Worm (Caenorhabditis elegans) whole organism, mixed stage, embryonic: ENCODE measurements around the gene rgs-2.

Experiments used
- ceh-39 ChIP-seq: fragments of 150-350 bp; optimal IDR thresholded peaks from 2 replicates; lab custom pipeline; 2014; ENCODE audit warnings: missing biosample characterization, missing genetic modification characterization
- drap-1 ChIP-seq: fragments of 200-800 bp; sonication (Bioruptor generic); optimal IDR thresholded peaks from 3 replicates; lab custom pipeline; 2018; ENCODE audit warnings: mild to moderate bottlenecking, missing genetic modification characterization, missing compliant biosample characterization
- elt-1 ChIP-seq: sonication (generic microtip); optimal IDR thresholded peaks from 2 replicates; lab custom pipeline; 2017; ENCODE audit warnings: missing genetic modification characterization, mild to moderate bottlenecking, missing compliant biosample characterization, antibody characterized with exemption, moderate library complexity, borderline replicate concordance; ENCODE audit not compliant: insufficient read depth
- elt-3 ChIP-seq: fragments of 150-350 bp; optimal IDR thresholded peaks from 2 replicates; lab custom pipeline; 2014; ENCODE audit warnings: missing biosample characterization, missing genetic modification characterization
- lin-13 ChIP-seq: fragments of 150-350 bp; optimal IDR thresholded peaks from 2 replicates; lab custom pipeline; 2014; ENCODE audit warnings: missing biosample characterization, missing genetic modification characterization
- lsy-2 ChIP-seq: fragments of 150-350 bp; optimal IDR thresholded peaks from 2 replicates; lab custom pipeline; 2014; ENCODE audit warnings: missing biosample characterization, missing genetic modification characterization
- mab-5 ChIP-seq: fragments of 150-350 bp; optimal IDR thresholded peaks from 2 replicates; lab custom pipeline; 2014; ENCODE audit warnings: missing biosample characterization, missing genetic modification characterization
- mep-1 ChIP-seq: fragments of 150-350 bp; optimal IDR thresholded peaks from 2 replicates; lab custom pipeline; 2017; ENCODE audit warnings: missing biosample characterization, missing genetic modification reagents, missing genetic modification characterization, inconsistent platforms
- mls-2 ChIP-seq: sonication (generic microtip); optimal IDR thresholded peaks from 2 replicates; lab custom pipeline; 2016; ENCODE audit warnings: mild to moderate bottlenecking, missing genetic modification characterization, moderate library complexity, missing compliant biosample characterization
- nhr-12 ChIP-seq: fragments of 150-350 bp; optimal IDR thresholded peaks from 2 replicates; lab custom pipeline; 2014; ENCODE audit warnings: missing biosample characterization, missing genetic modification characterization
- nhr-237 ChIP-seq: fragments of 150-350 bp; optimal IDR thresholded peaks from 2 replicates; lab custom pipeline; 2014; ENCODE audit warnings: missing biosample characterization, missing genetic modification characterization
- nhr-76 ChIP-seq: sonication (generic microtip); optimal IDR thresholded peaks from 2 replicates; lab custom pipeline; 2017; ENCODE audit warnings: missing biosample characterization, missing genetic modification characterization
- tbx-8 ChIP-seq: fragments of 200-800 bp; sonication (Bioruptor generic); optimal IDR thresholded peaks from 2 replicates; lab custom pipeline; 2018; ENCODE audit warnings: mild to moderate bottlenecking, missing genetic modification characterization, moderate library complexity, missing compliant biosample characterization
- unc-62 ChIP-seq: fragments of 150-350 bp; optimal IDR thresholded peaks from 2 replicates; lab custom pipeline; 2014; ENCODE audit warnings: missing biosample characterization, missing genetic modification reagents, missing genetic modification characterization

ce11 chrX:12764009-12764408 lies 51.6 kb downstream of the rgs-2 start:
- TF ChIP-seq nhr-237, result no peak
- TF ChIP-seq drap-1, result no peak
- no peak for TF ChIP-seq lsy-2 (tag; lab: Kevin White, UChicago)
- no peak for TF ChIP-seq nhr-12
- no peak for TF ChIP-seq mep-1 (tag; lab: Kevin White, UChicago)
- no peak for TF ChIP-seq ceh-39 (tag; lab: Kevin White, UChicago)
- TF ChIP-seq lin-13, result no peak
- TF ChIP-seq mab-5 (tag; lab: Kevin White, UChicago), result no peak
- TF ChIP-seq nhr-76 (tag; lab: Kevin White, UChicago), result no peak
- no peak for TF ChIP-seq unc-62
- no peak for TF ChIP-seq tbx-8 (GFP tag; lab: Kevin White, UChicago)
- TF ChIP-seq elt-1 (tag; lab: Kevin White, UChicago), result no peak
- no peak for TF ChIP-seq elt-3
- TF ChIP-seq mls-2 (tag; lab: Kevin White, UChicago), result no peak
